Fruit fly (Drosophila melanogaster) whole organism, embryonic: ENCODE data around the gene CG15043.

Experiments used
- BtbVII ChIP-seq: fragments of 200-800 bp; sonication (Bioruptor generic); optimal IDR thresholded peaks from 3 replicates; lab custom pipeline; 2017; ENCODE audit warnings: missing biosample characterization, mild to moderate bottlenecking, missing genetic modification characterization
- CG1024 ChIP-seq: fragments of 200-800 bp; sonication (Bioruptor generic); IDR thresholded peaks from 2 replicates; pipeline ENCODE4 v1.3.6; 2022; ENCODE audit warnings: missing biosample characterization, missing genetic modification characterization
- CG10321 ChIP-seq: fragments of 200-800 bp; sonication (Bioruptor generic); IDR thresholded peaks from 2 replicates; pipeline ENCODE4 v1.3.6; 2022; ENCODE audit warnings: missing biosample characterization, missing genetic modification characterization
- CG10462 ChIP-seq: fragments of 200-800 bp; sonication (Bioruptor generic); optimal IDR thresholded peaks from 2 replicates; lab custom pipeline; 2016; ENCODE audit warnings: missing biosample characterization, missing genetic modification characterization
- CG10543 ChIP-seq: fragments of 200-800 bp; sonication (Bioruptor generic); optimal IDR thresholded peaks from 3 replicates; lab custom pipeline; 2017; ENCODE audit warnings: missing biosample characterization, mild to moderate bottlenecking, missing genetic modification characterization, moderate library complexity
- CG11085 ChIP-seq: fragments of 200-800 bp; sonication (Bioruptor generic); IDR thresholded peaks from 2 replicates; pipeline ENCODE4 v1.3.6; 2022; ENCODE audit warnings: missing biosample characterization, missing genetic modification characterization
- CG11398 ChIP-seq: fragments of 200-800 bp; sonication (Bioruptor generic); optimal IDR thresholded peaks from 2 replicates; lab custom pipeline; 2016; ENCODE audit warnings: missing biosample characterization, missing genetic modification characterization
- CG12942 ChIP-seq: fragments of 200-800 bp; sonication (Bioruptor generic); optimal IDR thresholded peaks from 3 replicates; lab custom pipeline; 2016; ENCODE audit warnings: missing biosample characterization, missing genetic modification characterization
- CG14710 ChIP-seq: fragments of 200-800 bp; sonication (Bioruptor generic); optimal IDR thresholded peaks from 3 replicates; lab custom pipeline; 2019; ENCODE audit warnings: missing biosample characterization, mild to moderate bottlenecking, missing genetic modification characterization, moderate library complexity
- CG14965 ChIP-seq: fragments of 200-800 bp; sonication (Bioruptor generic); optimal IDR thresholded peaks from 2 replicates; lab custom pipeline; 2016; ENCODE audit warnings: missing biosample characterization, missing genetic modification characterization, borderline replicate concordance
- CG1603 ChIP-seq: fragments of 200-800 bp; sonication (Bioruptor generic); optimal IDR thresholded peaks from 2 replicates; lab custom pipeline; 2019; ENCODE audit warnings: missing biosample characterization, mild to moderate bottlenecking, missing genetic modification characterization, moderate library complexity
- CG17186 ChIP-seq: fragments of 200-800 bp; sonication (Bioruptor generic); optimal IDR thresholded peaks from 3 replicates; lab custom pipeline; 2017; ENCODE audit warnings: missing biosample characterization, missing genetic modification reagents, missing genetic modification characterization
- CG17361 ChIP-seq: fragments of 200-800 bp; sonication (Bioruptor generic); IDR thresholded peaks from 3 replicates; pipeline ENCODE4 v1.3.6; 2022; ENCODE audit warnings: missing biosample characterization, missing genetic modification characterization
- CG17612 ChIP-seq: fragments of 200-800 bp; sonication (Bioruptor generic); IDR thresholded peaks from 2 replicates; pipeline ENCODE4 v1.3.6; 2022; ENCODE audit warnings: missing biosample characterization, missing genetic modification characterization
- CG18011 ChIP-seq: fragments of 200-800 bp; sonication (Bioruptor generic); optimal IDR thresholded peaks from 2 replicates; lab custom pipeline; 2017; ENCODE audit warnings: missing biosample characterization, missing genetic modification characterization, mild to moderate bottlenecking, moderate library complexity, missing genotype
- CG3995 ChIP-seq: fragments of 200-800 bp; sonication (Bioruptor generic); optimal IDR thresholded peaks from 3 replicates; lab custom pipeline; 2016; ENCODE audit warnings: missing biosample characterization, missing genetic modification characterization
- CG8290 ChIP-seq, 3 experiments: fragments of 200-800 bp; sonication (Bioruptor generic); optimal IDR thresholded peaks; 2 replicates each; lab custom pipeline; 2016 to 2019; ENCODE audit warnings: missing biosample characterization in 3 of 3, missing genetic modification characterization in 3 of 3, mild to moderate bottlenecking in 2 of 3, moderate library complexity in 1 of 3
- CG8359 ChIP-seq: fragments of 200-800 bp; sonication (Bioruptor generic); optimal IDR thresholded peaks from 2 replicates; lab custom pipeline; 2017; ENCODE audit warnings: missing biosample characterization, mild to moderate bottlenecking, missing genetic modification characterization, borderline replicate concordance
- CG8388 ChIP-seq: fragments of 200-800 bp; sonication (Bioruptor generic); optimal IDR thresholded peaks from 2 replicates; lab custom pipeline; 2019; ENCODE audit warnings: missing biosample characterization, mild to moderate bottlenecking, missing genetic modification characterization, moderate library complexity
- CG9727 ChIP-seq: fragments of 200-800 bp; sonication (Bioruptor generic); optimal IDR thresholded peaks from 3 replicates; lab custom pipeline; 2017; ENCODE audit warnings: missing biosample characterization, mild to moderate bottlenecking, missing genetic modification characterization
- ERR ChIP-seq: fragments of 200-800 bp; sonication (Bioruptor generic); optimal IDR thresholded peaks from 2 replicates; lab custom pipeline; 2016; ENCODE audit warnings: missing biosample characterization, missing genetic modification characterization
- HmgD ChIP-seq: fragments of 200-800 bp; sonication (Bioruptor generic); optimal IDR thresholded peaks from 3 replicates; lab custom pipeline; 2016; ENCODE audit warnings: missing biosample characterization, missing genetic modification characterization
- Hmr ChIP-seq: fragments of 200-800 bp; sonication (Bioruptor generic); optimal IDR thresholded peaks from 3 replicates; lab custom pipeline; 2017; ENCODE audit warnings: mild to moderate bottlenecking, missing biosample characterization, missing genetic modification reagents, missing genetic modification characterization
- Hmx ChIP-seq: fragments of 200-800 bp; sonication (Bioruptor generic); optimal IDR thresholded peaks from 2 replicates; lab custom pipeline; 2016; ENCODE audit warnings: missing biosample characterization, missing genetic modification characterization
- Lpt ChIP-seq: fragments of >200 bp; optimal IDR thresholded peaks from 2 replicates; lab custom pipeline; 2018; ENCODE audit warnings: missing biosample characterization, missing genetic modification characterization
- MBD-R2 ChIP-seq: fragments of 200-800 bp; sonication (Bioruptor generic); IDR thresholded peaks from 2 replicates; pipeline ENCODE4 v1.3.6; 2022; ENCODE audit warnings: missing biosample characterization, missing genetic modification characterization
- Mad ChIP-seq: fragments of 200-800 bp; sonication (Bioruptor generic); optimal IDR thresholded peaks from 2 replicates; lab custom pipeline; 2016; ENCODE audit warnings: missing biosample characterization, missing genetic modification characterization
- Max ChIP-seq: fragments of 200-800 bp; sonication (Bioruptor generic); optimal IDR thresholded peaks from 2 replicates; lab custom pipeline; 2016; ENCODE audit warnings: missing biosample characterization, mild to moderate bottlenecking, missing genetic modification characterization
- NC2α ChIP-seq: fragments of 200-800 bp; sonication (Bioruptor generic); optimal IDR thresholded peaks from 2 replicates; lab custom pipeline; 2016; ENCODE audit warnings: missing biosample characterization, missing genetic modification characterization
- Opbp ChIP-seq: fragments of 200-800 bp; sonication (Bioruptor generic); IDR thresholded peaks from 3 replicates; pipeline ENCODE4 v1.3.6; 2022; ENCODE audit warnings: missing biosample characterization, missing genetic modification characterization; ENCODE audit not compliant: partially characterized antibody
- ash1 ChIP-seq: fragments of 200-800 bp; sonication (Bioruptor generic); optimal IDR thresholded peaks from 2 replicates; lab custom pipeline; 2018; ENCODE audit warnings: missing biosample characterization, mild to moderate bottlenecking, missing genetic modification characterization
- bab2 ChIP-seq: fragments of 200-800 bp; sonication (Bioruptor generic); optimal IDR thresholded peaks from 2 replicates; lab custom pipeline; 2016; ENCODE audit warnings: missing biosample characterization, missing genetic modification characterization
- chn ChIP-seq: fragments of 200-800 bp; sonication (Bioruptor generic); optimal IDR thresholded peaks from 2 replicates; lab custom pipeline; 2016; ENCODE audit warnings: missing biosample characterization, missing genetic modification characterization
- da ChIP-seq: fragments of 200-800 bp; sonication (Bioruptor generic); optimal IDR thresholded peaks from 2 replicates; lab custom pipeline; 2016; ENCODE audit warnings: missing biosample characterization, missing genetic modification characterization
- fd3F ChIP-seq: fragments of 200-800 bp; sonication (Bioruptor generic); optimal IDR thresholded peaks from 2 replicates; lab custom pipeline; 2018; ENCODE audit warnings: missing biosample characterization, mild to moderate bottlenecking, missing genetic modification characterization, moderate library complexity
- h ChIP-seq: fragments of >200 bp; optimal IDR thresholded peaks from 2 replicates; lab custom pipeline; 2017
- insv ChIP-seq, 2 experiments: fragments of 200-800 bp; sonication (Bioruptor generic); optimal IDR thresholded peaks; 3 replicates each; lab custom pipeline; 2016 to 2018; ENCODE audit warnings: missing biosample characterization in 2 of 2, missing genetic modification characterization in 2 of 2
- jigr1 ChIP-seq: fragments of 200-800 bp; sonication (Bioruptor generic); IDR thresholded peaks from 3 replicates; pipeline ENCODE4 v1.3.6; 2022; ENCODE audit warnings: missing biosample characterization, missing genetic modification characterization
- jing ChIP-seq: fragments of 200-800 bp; sonication (Bioruptor generic); optimal IDR thresholded peaks from 2 replicates; lab custom pipeline; 2018; ENCODE audit warnings: missing biosample characterization, mild to moderate bottlenecking, missing genetic modification characterization
- klu ChIP-seq: fragments of 200-800 bp; sonication (Bioruptor generic); IDR thresholded peaks from 2 replicates; pipeline ENCODE4 v1.3.6; 2022; ENCODE audit warnings: missing biosample characterization, missing genetic modification characterization
- lola ChIP-seq, 3 experiments: fragments of >200 bp in 2 of 3; fragments of 200-800 bp in 1 of 3; sonication (Bioruptor generic) in 1 of 3; optimal IDR thresholded peaks; 2 replicates each; lab custom pipeline; 2017 to 2019; ENCODE audit warnings: missing biosample characterization in 3 of 3, missing genetic modification characterization in 3 of 3, mild to moderate bottlenecking in 1 of 3, moderate library complexity in 1 of 3
- mirr ChIP-seq: fragments of 200-800 bp; sonication (Bioruptor generic); optimal IDR thresholded peaks from 3 replicates; lab custom pipeline; 2018; ENCODE audit warnings: missing biosample characterization, mild to moderate bottlenecking, missing genetic modification characterization
- rib ChIP-seq: fragments of 200-800 bp; sonication (Bioruptor generic); IDR thresholded peaks from 2 replicates; pipeline ENCODE4 v1.3.6; 2022; ENCODE audit warnings: missing biosample characterization, missing genetic modification characterization
- row ChIP-seq: fragments of 200-800 bp; sonication (Bioruptor generic); IDR thresholded peaks from 3 replicates; pipeline ENCODE4 v1.3.6; 2022; ENCODE audit warnings: missing biosample characterization, missing genetic modification characterization
- sd ChIP-seq: fragments of 200-800 bp; sonication (Bioruptor generic); optimal IDR thresholded peaks from 3 replicates; lab custom pipeline; 2018; ENCODE audit warnings: missing biosample characterization, mild to moderate bottlenecking, missing genetic modification characterization, moderate library complexity
- sima ChIP-seq: fragments of 200-800 bp; sonication (Bioruptor generic); optimal IDR thresholded peaks from 2 replicates; lab custom pipeline; 2016; ENCODE audit warnings: missing biosample characterization, missing genetic modification characterization
- sisA ChIP-seq: fragments of 200-800 bp; sonication (Bioruptor generic); IDR thresholded peaks from 2 replicates; pipeline ENCODE4 v1.3.6; 2022; ENCODE audit warnings: missing biosample characterization, missing genetic modification characterization
- unc-4 ChIP-seq: fragments of 200-800 bp; sonication (Bioruptor generic); IDR thresholded peaks from 2 replicates; pipeline ENCODE4 v1.3.6; 2022; ENCODE audit warnings: missing biosample characterization, missing genetic modification characterization; ENCODE audit not compliant: partially characterized antibody
- vvl ChIP-seq: fragments of 200-800 bp; sonication (Bioruptor generic); IDR thresholded peaks from 2 replicates; pipeline ENCODE4 v1.3.6; 2022; ENCODE audit warnings: missing biosample characterization, missing genetic modification characterization
- wdn ChIP-seq: fragments of 200-800 bp; sonication (Bioruptor generic); IDR thresholded peaks from 2 replicates; pipeline ENCODE4 v1.3.6; 2022; ENCODE audit warnings: missing biosample characterization, missing genetic modification characterization

CG15043 gene

dm6 chrX:18494165-18494740 is at the start of gene CG15043 (continued):
- TF ChIP-seq CG8290 (GFP tag; optimal IDR thresholded peaks at IDR 0.05; lab: Kevin White, UChicago) (no peak), CG8290 (tag; optimal IDR thresholded peaks at IDR 0.05; lab: Kevin White, UChicago) (no peak), sima (GFP tag; lab: Kevin White, UChicago) (no peak), CG11085 (GFP tag; lab: Robert Waterston, UW) (no peak), vvl (0 out of 2 replicates have a peak, but pooled peaks have one; percentile 9), jing (no peak), CG10543 (no peak), klu (GFP tag; lab: Robert Waterston, UW) (0 out of 2 replicates have a peak, but pooled peaks have one; percentile 14), Hmr (GFP tag; lab: Kevin White, UChicago) (no peak), wdn (GFP tag; lab: Robert Waterston, UW) (no peak), chn (GFP tag; lab: Kevin White, UChicago) (no peak), BtbVII (no peak), CG17612 (no peak), CG10321 (no peak; the same call in 1 of the 2 replicates), lola (GFP tag; optimal IDR thresholded peaks at IDR 0.05; lab: Kevin White, UChicago) (no peak), CG3995 (GFP tag; lab: Kevin White, UChicago) (no peak), Hmx (GFP tag; lab: Kevin White, UChicago) (no peak), insv (GFP tag; optimal IDR thresholded peaks at IDR 0.05; lab: Kevin White, UChicago) (no peak), CG18011 (GFP tag; lab: Kevin White, UChicago) (no peak), da (GFP tag; lab: Kevin White, UChicago) (no peak), bab2 (GFP tag; lab: Kevin White, UChicago) (no peak), CG17186 (GFP tag; lab: Kevin White, UChicago) (no peak), CG8388 (no peak), CG10462 (GFP tag; lab: Kevin White, UChicago) (no peak), CG9727 (GFP tag; lab: Kevin White, UChicago) (peak; percentile 12), Mad (GFP tag; lab: Kevin White, UChicago) (no peak), mirr (GFP tag; lab: Kevin White, UChicago) (no peak), CG12942 (no peak), CG17361 (GFP tag; lab: Robert Waterston, UW) (no peak), CG8359 (GFP tag; lab: Kevin White, UChicago) (no peak), fd3F (GFP tag; lab: Kevin White, UChicago) (no peak), ERR (no peak), row (GFP tag; lab: Robert Waterston, UW) (peak; percentile 70), unc-4 (GFP tag; lab: Robert Waterston, UW) (no peak), NC2α (GFP tag; lab: Kevin White, UChicago) (no peak), CG14965 (no peak), HmgD (GFP tag; lab: Kevin White, UChicago) (no peak), CG11398 (GFP tag; lab: Kevin White, UChicago) (no peak), h (lab: Kevin White, UChicago) (no peak), CG1024 (no peak), jigr1 (GFP tag; lab: Robert Waterston, UW) (no peak), rib (GFP tag; lab: Robert Waterston, UW) (peak; percentile 23; the same call in 1 of the 2 replicates), Lpt (GFP tag; lab: Kevin White, UChicago) (no peak), sd (no peak), Max (GFP tag; lab: Kevin White, UChicago) (no peak), MBD-R2 (GFP tag; lab: Robert Waterston, UW) (peak; percentile 54; the same call in 1 of the 2 replicates), CG14710 (tag; lab: Kevin White, UChicago) (no peak), CG1603 (no peak), Opbp (no peak), sisA (0 out of 2 replicates have a peak, but pooled peaks have one; percentile 12), ash1 (no peak)
